Fruit fly (Drosophila melanogaster) whole organism, adult: ENCODE measurements around the gene mew.

Experiments used
- Clk ChIP-seq: fragments of 200-800 bp; sonication (Bioruptor generic); optimal IDR thresholded peaks from 2 replicates; lab custom pipeline; 2017; ENCODE audit warnings: missing biosample characterization, missing genetic modification characterization
- Mnt ChIP-seq: fragments of 200-800 bp; sonication (Bioruptor generic); optimal IDR thresholded peaks from 2 replicates; lab custom pipeline; 2016; ENCODE audit warnings: missing biosample characterization, mild to moderate bottlenecking, missing genetic modification characterization
- cnc ChIP-seq, 2 experiments: fragments of >200 bp; optimal IDR thresholded peaks; 2 replicates each; lab custom pipeline; 2017
- kay ChIP-seq: fragments of 200-800 bp; sonication (Bioruptor generic); peaks from one replicate; lab custom pipeline; 2016; ENCODE audit warnings: missing biosample characterization, missing genetic modification characterization, borderline replicate concordance
- toe ChIP-seq: fragments of 200-800 bp; sonication (Bioruptor generic); optimal IDR thresholded peaks from 2 replicates; lab custom pipeline; 2016; ENCODE audit warnings: missing biosample characterization, missing genetic modification characterization

DNA sequence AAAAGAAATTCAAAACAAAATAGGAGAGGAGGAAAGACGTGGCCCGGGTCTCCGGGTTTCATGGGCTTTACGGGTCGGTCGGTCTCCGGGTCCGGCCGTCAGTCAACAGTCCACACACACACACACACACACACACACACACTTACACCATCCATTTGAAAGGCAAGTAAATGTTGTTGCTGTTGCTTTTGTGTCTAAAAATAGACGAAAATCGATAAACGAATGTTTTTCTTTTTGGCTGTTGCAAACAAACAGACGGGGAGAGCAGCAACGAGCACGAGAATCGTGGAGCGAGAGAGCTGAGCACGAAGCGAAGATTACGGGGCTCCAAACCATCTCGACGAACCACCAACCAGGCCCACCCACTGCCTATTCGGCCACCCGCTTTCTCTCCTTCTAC, 21.9 kb upstream of the mew start:
- TF ChIP-seq toe = no peak
- TF ChIP-seq kay (GFP tag; lab: Kevin White, UChicago) = no peak
- no peak for TF ChIP-seq Clk (GFP tag; lab: Kevin White, UChicago)
- peak; percentile 12 for TF ChIP-seq Mnt
- no peak for TF ChIP-seq cnc (optimal IDR thresholded peaks at IDR 0.05; lab: Kevin White, UChicago)
